Worm (Caenorhabditis elegans): ENCODE measurements around the gene cyp-33C6.
A peak's percentile ranks its signal among the peaks of the same experiment; 100 is the strongest.

The cyp-33C6 gene

ce11 chrV:2249310-2249709 lies at the start of gene cyp-33C6:
Gene cyp-33C6, minus strand, starts transcription at chrV:2249410.
- TF ChIP-seq madf-6 (GFP tag; IDR thresholded peaks at IDR 0.05) = no peak

ce11 chrV:2294577-2294976 lies 45.4 kb upstream of the cyp-33C6 start, which contains the start of gene nhr-226:
Gene nhr-226, plus strand, starts transcription at chrV:2294877.
- TF ChIP-seq nhr-80 (tag; optimal IDR thresholded peaks at IDR 0.05) (peak; percentile 43), mes-4 (tag; optimal IDR thresholded peaks at IDR 0.05) (no peak)

- TF ChIP-seq sea-2 (GFP tag; IDR thresholded peaks at IDR 0.05) (no peak), C06A6.2 (GFP tag; conservative IDR thresholded peaks at IDR 0.05) (no peak), ceh-100 (GFP tag; IDR thresholded peaks at IDR 0.05) (no peak), nhr-80 (tag; optimal IDR thresholded peaks at IDR 0.05) (peak; percentile 29), pha-4 (tag; optimal IDR thresholded peaks at IDR 0.05) (no peak)
Observed at ce11 chrV:2292240-2292639, 43.0 kb upstream of the cyp-33C6 start, which contains the start of gene nhr-115. Gene nhr-115, plus strand, starts transcription at chrV:2292540.

- no peak for TF ChIP-seq mes-4 (tag; optimal IDR thresholded peaks at IDR 0.05)
- TF ChIP-seq snpc-1.3 (tag; optimal IDR thresholded peaks at IDR 0.05; ENCODE audit: insufficient read depth) = no peak
- TF ChIP-seq madf-6 (GFP tag; IDR thresholded peaks at IDR 0.05) = no peak
- TF ChIP-seq bed-2 (GFP tag; IDR thresholded peaks at IDR 0.05) = no peak
- no peak for TF ChIP-seq lin-54 (GFP tag; optimal IDR thresholded peaks at IDR 0.05)
- TF ChIP-seq mxl-1 (tag; optimal IDR thresholded peaks at IDR 0.05) = no peak
- no peak for TF ChIP-seq egl-18 (GFP tag; IDR thresholded peaks at IDR 0.05)
- TF ChIP-seq Y53F4B.3 (GFP tag; IDR thresholded peaks at IDR 0.05) = no peak
- TF ChIP-seq ets-4 (GFP tag; optimal IDR thresholded peaks at IDR 0.05) = no peak
Observed at ce11 chrV:2290329-2290728, 41.1 kb upstream of the cyp-33C6 start, which contains the start of gene nhr-225. Gene nhr-225, minus strand, starts transcription at chrV:2290474.

ce11 chrV:2285107-2285506 lies 35.9 kb upstream of the cyp-33C6 start, which contains the start of gene nhr-227:
Gene nhr-227, plus strand, starts transcription at chrV:2285432.
- no peak for TF ChIP-seq ceh-91 (GFP tag; IDR thresholded peaks at IDR 0.05)

ce11 chrV:2281499-2281898 lies 32.3 kb upstream of the cyp-33C6 start, which contains the start of gene nhr-228:
Gene nhr-228, plus strand, starts transcription at chrV:2281759.
- TF ChIP-seq ztf-26 (tag; optimal IDR thresholded peaks at IDR 0.05) (no peak), F55B11.4 (tag; optimal IDR thresholded peaks at IDR 0.05; ENCODE audit: borderline replicate concordance, insufficient read depth) (no peak), cebp-1 (GFP tag; IDR thresholded peaks at IDR 0.05) (no peak), cebp-1 (tag; optimal IDR thresholded peaks at IDR 0.05) (peak; percentile 35), lag-1 (GFP tag; IDR thresholded peaks at IDR 0.05) (no peak), ceh-91 (GFP tag; IDR thresholded peaks at IDR 0.05) (no peak), dpff-1 (tag; optimal IDR thresholded peaks at IDR 0.05) (no peak), somi-1 (GFP tag; optimal IDR thresholded peaks at IDR 0.05) (no peak), atf-7 (tag; optimal IDR thresholded peaks at IDR 0.05) (no peak), F37B4.10 (GFP tag; IDR thresholded peaks at IDR 0.05) (no peak), D2030.7 (GFP tag; IDR thresholded peaks at IDR 0.05) (no peak), egl-18 (GFP tag; IDR thresholded peaks at IDR 0.05) (no peak), athp-1 (tag; optimal IDR thresholded peaks at IDR 0.05) (no peak), F39B2.1 (GFP tag; IDR thresholded peaks at IDR 0.05) (no peak), sdz-38 (tag; optimal IDR thresholded peaks at IDR 0.05) (no peak), B0019.2 (GFP tag; conservative IDR thresholded peaks at IDR 0.05) (no peak), nhr-80 (tag; optimal IDR thresholded peaks at IDR 0.05) (peak; percentile 68), F10E7.11 (tag; optimal IDR thresholded peaks at IDR 0.05) (no peak), F49E8.2 (tag; optimal IDR thresholded peaks at IDR 0.05; ENCODE audit: insufficient read depth) (no peak), madf-3 (GFP tag; IDR thresholded peaks at IDR 0.05) (no peak), Y56A3A.18 (GFP tag; IDR thresholded peaks at IDR 0.05) (no peak), lin-40 (tag; optimal IDR thresholded peaks at IDR 0.05) (no peak), lin-35 (GFP tag; optimal IDR thresholded peaks at IDR 0.05) (no peak), nfya-2 (GFP tag; IDR thresholded peaks at IDR 0.05) (no peak), F33H1.4 (GFP tag; IDR thresholded peaks at IDR 0.05) (no peak), lin-54 (GFP tag; optimal IDR thresholded peaks at IDR 0.05) (no peak), rpc-1 (optimal IDR thresholded peaks at IDR 0.05) (no peak), rpc-1 (tag; optimal IDR thresholded peaks at IDR 0.05) (no peak), hmg-1.2 (GFP tag; IDR thresholded peaks at IDR 0.05) (peak; percentile 70; the same call in 1 of the 2 replicates)
